Worm (Caenorhabditis elegans): ENCODE results near the gene Y38C1AA.12.

The Y38C1AA.12 gene

ce11 chrIV:177487-177886 is 14.6 kb upstream of the Y38C1AA.12 start:
- TF ChIP-seq tbx-8 (GFP tag; optimal IDR thresholded peaks at IDR 0.05) (no peak), M03D4.4 (tag; optimal IDR thresholded peaks at IDR 0.05) (no peak), pha-4 (tag; optimal IDR thresholded peaks at IDR 0.05) (no peak), nhr-12 (tag; optimal IDR thresholded peaks at IDR 0.05) (no peak), ztf-11 (tag; optimal IDR thresholded peaks at IDR 0.05) (peak; percentile 52), cnd-1 (tag; optimal IDR thresholded peaks at IDR 0.05) (peak; percentile 38), hlh-1 (tag; optimal IDR thresholded peaks at IDR 0.05) (peak; percentile 16), nhr-2 (tag; optimal IDR thresholded peaks at IDR 0.05) (peak; percentile 78), ceh-83 (GFP tag; optimal IDR thresholded peaks at IDR 0.05) (no peak), nhr-237 (tag; optimal IDR thresholded peaks at IDR 0.05) (no peak), nhr-28 (tag; optimal IDR thresholded peaks at IDR 0.05) (no peak), sem-2 (GFP tag; optimal IDR thresholded peaks at IDR 0.05) (no peak), lin-32 (GFP tag; optimal IDR thresholded peaks at IDR 0.05) (peak; percentile 69), elt-1 (tag; optimal IDR thresholded peaks at IDR 0.05; ENCODE audit: borderline replicate concordance, insufficient read depth) (no peak), unc-62 (GFP tag; optimal IDR thresholded peaks at IDR 0.05) (peak; percentile 16), zip-8 (tag; optimal IDR thresholded peaks at IDR 0.05) (no peak), lin-13 (tag; optimal IDR thresholded peaks at IDR 0.05) (no peak), ceh-43 (GFP tag; optimal IDR thresholded peaks at IDR 0.05) (no peak), ham-2 (GFP tag; optimal IDR thresholded peaks at IDR 0.05) (no peak)

- TF ChIP-seq unc-120 (tag; optimal IDR thresholded peaks at IDR 0.05; ENCODE audit: poor library complexity, severe bottlenecking) (no peak), nhr-76 (tag; optimal IDR thresholded peaks at IDR 0.05) (no peak), nhr-28 (tag; optimal IDR thresholded peaks at IDR 0.05) (no peak), snpc-4 (tag; optimal IDR thresholded peaks at IDR 0.05) (no peak), zip-8 (tag; optimal IDR thresholded peaks at IDR 0.05) (peak; percentile 89), bed-3 (GFP tag; optimal IDR thresholded peaks at IDR 0.05) (no peak), blmp-1 (tag; optimal IDR thresholded peaks at IDR 0.05) (no peak), lin-32 (GFP tag; optimal IDR thresholded peaks at IDR 0.05) (peak; percentile 63), hlh-1 (tag; optimal IDR thresholded peaks at IDR 0.05) (no peak), nhr-12 (tag; optimal IDR thresholded peaks at IDR 0.05) (no peak), M03D4.4 (tag; optimal IDR thresholded peaks at IDR 0.05) (no peak), sem-2 (GFP tag; optimal IDR thresholded peaks at IDR 0.05) (peak; percentile 22), ham-2 (GFP tag; optimal IDR thresholded peaks at IDR 0.05) (no peak), cnd-1 (tag; optimal IDR thresholded peaks at IDR 0.05) (peak; percentile 49), unc-62 (GFP tag; optimal IDR thresholded peaks at IDR 0.05) (peak; percentile 67), ztf-11 (tag; optimal IDR thresholded peaks at IDR 0.05) (peak; percentile 26), lin-13 (tag; optimal IDR thresholded peaks at IDR 0.05) (no peak), tbx-8 (GFP tag; optimal IDR thresholded peaks at IDR 0.05) (no peak), lsy-2 (tag; optimal IDR thresholded peaks at IDR 0.05) (no peak), sptf-1 (tag; optimal IDR thresholded peaks at IDR 0.05) (no peak), mls-2 (tag; optimal IDR thresholded peaks at IDR 0.05) (no peak), ceh-83 (GFP tag; optimal IDR thresholded peaks at IDR 0.05) (no peak), pha-4 (tag; optimal IDR thresholded peaks at IDR 0.05) (no peak), ceh-43 (GFP tag; optimal IDR thresholded peaks at IDR 0.05) (no peak), ceh-39 (tag; optimal IDR thresholded peaks at IDR 0.05) (no peak)
Measured at ce11 chrIV:178696-179095, 13.4 kb upstream of the Y38C1AA.12 start, which contains the start of gene tcl-2. TSS of gene tcl-2 (plus strand) at chrIV:179083.

ce11 chrIV:179700-180099 is 12.4 kb upstream of the Y38C1AA.12 start:
- TF ChIP-seq zip-8 (tag; optimal IDR thresholded peaks at IDR 0.05) (no peak), cnd-1 (tag; optimal IDR thresholded peaks at IDR 0.05) (no peak), unc-120 (tag; optimal IDR thresholded peaks at IDR 0.05; ENCODE audit: poor library complexity, severe bottlenecking) (no peak), bed-3 (GFP tag; optimal IDR thresholded peaks at IDR 0.05) (no peak), snpc-4 (tag; optimal IDR thresholded peaks at IDR 0.05) (no peak), drap-1 (GFP tag; optimal IDR thresholded peaks at IDR 0.05) (no peak), blmp-1 (tag; optimal IDR thresholded peaks at IDR 0.05) (no peak)

DNA sequence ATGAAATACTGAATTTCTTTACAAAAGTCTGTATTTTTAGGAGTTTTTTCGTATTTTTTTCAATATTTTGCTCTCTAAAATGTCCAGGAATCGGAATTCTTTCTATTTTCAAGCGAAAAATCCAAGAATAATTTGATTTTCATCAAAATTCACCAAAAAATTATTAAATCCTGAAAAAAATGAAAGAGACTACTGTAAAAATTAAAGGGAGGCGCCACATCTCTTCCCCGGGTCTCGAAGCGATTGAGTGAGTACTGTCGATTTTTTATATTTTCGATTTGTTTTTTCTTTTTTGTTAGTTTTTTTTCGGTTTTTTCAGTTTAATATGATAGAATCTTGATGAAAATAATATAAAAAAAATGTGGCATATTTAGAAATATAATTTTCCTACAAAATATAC is 8.5 kb upstream of the Y38C1AA.12 start:
- no peak for TF ChIP-seq nhr-12 (tag; optimal IDR thresholded peaks at IDR 0.05)

ce11 chrIV:184184-184583 is 7.9 kb upstream of the Y38C1AA.12 start, which contains the start of gene pnc-1:
TSS of gene pnc-1 (plus strand) at chrIV:184484.
- TF ChIP-seq ham-2 (GFP tag; optimal IDR thresholded peaks at IDR 0.05), result no peak
- no peak for TF ChIP-seq ztf-11 (tag; optimal IDR thresholded peaks at IDR 0.05)
- no peak for TF ChIP-seq tbx-8 (GFP tag; optimal IDR thresholded peaks at IDR 0.05)
- no peak for TF ChIP-seq sptf-1 (tag; optimal IDR thresholded peaks at IDR 0.05)
- no peak for TF ChIP-seq unc-120 (tag; optimal IDR thresholded peaks at IDR 0.05; ENCODE audit: poor library complexity, severe bottlenecking)
- no peak for TF ChIP-seq M03D4.4 (tag; optimal IDR thresholded peaks at IDR 0.05)
- no peak for TF ChIP-seq nhr-12 (tag; optimal IDR thresholded peaks at IDR 0.05)
- TF ChIP-seq ceh-43 (GFP tag; optimal IDR thresholded peaks at IDR 0.05), result no peak

Data from whole organism, mixed stage, embryonic.